Fruit fly (Drosophila melanogaster) whole organism, prepupa: ENCODE measurements around the gene Dnaaf6.

Experiments
- CG15336 ChIP-seq: fragments of 200-800 bp; sonication (Bioruptor generic); IDR thresholded peaks from 2 replicates; pipeline ENCODE4 v1.3.6; 2022; ENCODE audit warnings: missing biosample characterization, missing genetic modification characterization
- CG1621 ChIP-seq: fragments of 200-800 bp; sonication (Bioruptor generic); optimal IDR thresholded peaks from 3 replicates; lab custom pipeline; 2018; ENCODE audit warnings: missing biosample characterization, mild to moderate bottlenecking, missing genetic modification characterization
- CG3032 ChIP-seq: fragments of 200-800 bp; optimal IDR thresholded peaks from 2 replicates; lab custom pipeline; 2019; ENCODE audit warnings: missing biosample characterization, mild to moderate bottlenecking, missing genetic modification characterization, moderate library complexity
- CG31627 ChIP-seq: fragments of 200-800 bp; sonication (Bioruptor generic); optimal IDR thresholded peaks from 3 replicates; lab custom pipeline; 2016; ENCODE audit warnings: missing biosample characterization, missing genetic modification characterization
- Gug ChIP-seq: fragments of 200-800 bp; sonication (Bioruptor generic); IDR thresholded peaks from 2 replicates; pipeline ENCODE4 v1.3.6; 2022; ENCODE audit warnings: missing biosample characterization, missing genetic modification characterization
- OdsH ChIP-seq: fragments of 200-800 bp; sonication (Bioruptor generic); optimal IDR thresholded peaks from 3 replicates; lab custom pipeline; 2016; ENCODE audit warnings: missing biosample characterization, missing genetic modification characterization
- dac ChIP-seq: fragments of 200-800 bp; sonication (Bioruptor generic); optimal IDR thresholded peaks from 2 replicates; lab custom pipeline; 2017; ENCODE audit warnings: missing biosample characterization, mild to moderate bottlenecking, missing genetic modification characterization

- no peak for TF ChIP-seq CG31627 (GFP tag; lab: Kevin White, UChicago)
- TF ChIP-seq CG3032 (tag; lab: Kevin White, UChicago), result no peak
- TF ChIP-seq CG15336, result no peak
- TF ChIP-seq Gug (GFP tag; lab: Robert Waterston, UW), result no peak
- TF ChIP-seq CG1621 (tag; lab: Kevin White, UChicago), result no peak
- no peak for TF ChIP-seq OdsH
- TF ChIP-seq dac, result no peak
These were observed 41.7 kb upstream of the Dnaaf6 start for dm6 chr3L:14642820-14643219.
